Fruit fly (Drosophila melanogaster) whole organism, embryonic: Measurements from ENCODE around the gene jim.

Experiments
- B-H2 ChIP-seq: fragments of 200-800 bp; sonication (Bioruptor generic); optimal IDR thresholded peaks from 2 replicates; lab custom pipeline; 2018; ENCODE audit warnings: missing biosample characterization, mild to moderate bottlenecking, missing genetic modification characterization
- CG14860 ChIP-seq: fragments of 200-800 bp; sonication (Bioruptor generic); IDR thresholded peaks from 3 replicates; pipeline ENCODE4 v1.3.6; 2022; ENCODE audit warnings: missing biosample characterization, missing genetic modification characterization; ENCODE audit not compliant: partially characterized antibody
- CG18476 ChIP-seq: fragments of 200-800 bp; sonication (Bioruptor generic); optimal IDR thresholded peaks from 2 replicates; lab custom pipeline; 2016; ENCODE audit warnings: missing biosample characterization, mild to moderate bottlenecking, missing genetic modification characterization
- CG31224 ChIP-seq: fragments of 200-800 bp; sonication (Bioruptor generic); IDR thresholded peaks from 2 replicates; pipeline ENCODE4 v1.3.6; 2022; ENCODE audit warnings: missing biosample characterization, missing genetic modification characterization
- Mrtf ChIP-seq: fragments of 200-800 bp; sonication (Bioruptor generic); IDR thresholded peaks from 3 replicates; pipeline ENCODE4 v1.3.6; 2022; ENCODE audit warnings: missing biosample characterization, missing genetic modification characterization
- chm ChIP-seq: fragments of 200-800 bp; sonication (Bioruptor generic); IDR thresholded peaks from 2 replicates; pipeline ENCODE4 v1.3.6; 2022; ENCODE audit warnings: missing biosample characterization, missing genetic modification characterization
- pho ChIP-seq: fragments of 200-800 bp; sonication (Bioruptor generic); optimal IDR thresholded peaks from 2 replicates; lab custom pipeline; 2016; ENCODE audit warnings: missing biosample characterization, missing genetic modification characterization
- psq ChIP-seq: fragments of 200-800 bp; sonication (Bioruptor generic); optimal IDR thresholded peaks from 2 replicates; lab custom pipeline; 2017; ENCODE audit warnings: missing biosample characterization, missing genetic modification characterization

dm6 chr3L:22839726-22840228 lies 4.8 kb upstream of the jim start:
- TF ChIP-seq chm (GFP tag; lab: Robert Waterston, UW) (no peak), B-H2 (no peak), psq (GFP tag; lab: Kevin White, UChicago) (no peak), CG31224 (no peak), Mrtf (no peak), CG18476 (GFP tag; lab: Kevin White, UChicago) (no peak), CG14860 (GFP tag; lab: Robert Waterston, UW) (0 out of 3 replicates have a peak, but pooled peaks have one; percentile 30), pho (no peak)
